Fruit fly (Drosophila melanogaster) whole organism, adult: ENCODE data around the gene ng3.

Source experiments
- CG11617 ChIP-seq: fragments of 200-800 bp; sonication (Bioruptor generic); optimal IDR thresholded peaks from 2 replicates; lab custom pipeline; 2017; ENCODE audit warnings: mild to moderate bottlenecking, missing biosample characterization, missing genetic modification reagents, missing genetic modification characterization
- CG14711 ChIP-seq: fragments of 200-800 bp; sonication (Bioruptor generic); optimal IDR thresholded peaks from 2 replicates; lab custom pipeline; 2018; ENCODE audit warnings: missing biosample characterization, mild to moderate bottlenecking, missing genetic modification characterization, moderate library complexity
- CG1620 ChIP-seq: fragments of 200-800 bp; sonication (Bioruptor generic); optimal IDR thresholded peaks from 2 replicates; lab custom pipeline; 2016; ENCODE audit warnings: missing biosample characterization, missing genetic modification characterization
- CG5204 ChIP-seq: fragments of 200-800 bp; sonication (Bioruptor generic); optimal IDR thresholded peaks from 2 replicates; lab custom pipeline; 2016; ENCODE audit warnings: missing biosample characterization, missing genetic modification characterization
- CG7045 ChIP-seq: fragments of 200-800 bp; sonication (Bioruptor generic); optimal IDR thresholded peaks from 2 replicates; lab custom pipeline; 2017; ENCODE audit warnings: missing biosample characterization, mild to moderate bottlenecking, missing genetic modification characterization
- CG7101 ChIP-seq: fragments of 200-800 bp; sonication (Bioruptor generic); optimal IDR thresholded peaks from 2 replicates; lab custom pipeline; 2018; ENCODE audit warnings: missing biosample characterization, mild to moderate bottlenecking, missing genetic modification characterization, moderate library complexity
- Hr96 ChIP-seq: fragments of 200-800 bp; sonication (Bioruptor generic); optimal IDR thresholded peaks from 2 replicates; lab custom pipeline; 2016; ENCODE audit warnings: missing biosample characterization, missing genetic modification characterization
- Mnt ChIP-seq: fragments of 200-800 bp; sonication (Bioruptor generic); optimal IDR thresholded peaks from 2 replicates; lab custom pipeline; 2016; ENCODE audit warnings: missing biosample characterization, mild to moderate bottlenecking, missing genetic modification characterization
- bab1 ChIP-seq: fragments of 200-800 bp; sonication (Bioruptor generic); optimal IDR thresholded peaks from 3 replicates; lab custom pipeline; 2019; ENCODE audit warnings: missing biosample characterization, mild to moderate bottlenecking, missing genetic modification characterization, moderate library complexity
- cic ChIP-seq: fragments of 200-800 bp; sonication (Bioruptor generic); optimal IDR thresholded peaks from 2 replicates; lab custom pipeline; 2017; ENCODE audit warnings: missing biosample characterization, mild to moderate bottlenecking, missing genetic modification characterization, moderate library complexity
- kay ChIP-seq: fragments of 200-800 bp; sonication (Bioruptor generic); peaks from one replicate; lab custom pipeline; 2016; ENCODE audit warnings: missing biosample characterization, missing genetic modification characterization, borderline replicate concordance
- ovo ChIP-seq: fragments of 200-800 bp; sonication (Bioruptor generic); optimal IDR thresholded peaks from 2 replicates; lab custom pipeline; 2016; ENCODE audit warnings: missing biosample characterization, missing genetic modification characterization
- pad ChIP-seq: fragments of 200-800 bp; sonication (Bioruptor generic); optimal IDR thresholded peaks from 3 replicates; lab custom pipeline; 2017; ENCODE audit warnings: missing biosample characterization, missing genetic modification characterization, mild to moderate bottlenecking, moderate library complexity, missing genetic modification reagents
- tj ChIP-seq: fragments of 200-800 bp; sonication (Bioruptor generic); optimal IDR thresholded peaks from 3 replicates; lab custom pipeline; 2017; ENCODE audit warnings: missing biosample characterization, mild to moderate bottlenecking, missing genetic modification characterization, moderate library complexity

- TF ChIP-seq CG14711 (tag; lab: Kevin White, UChicago) = no peak
- TF ChIP-seq CG7045 = no peak
- no peak for TF ChIP-seq Hr96 (GFP tag; lab: Kevin White, UChicago)
- TF ChIP-seq ovo (GFP tag; lab: Kevin White, UChicago) = no peak
- TF ChIP-seq CG5204 = no peak
- TF ChIP-seq kay (GFP tag; lab: Kevin White, UChicago) = no peak
- TF ChIP-seq CG1620 = no peak
- TF ChIP-seq CG11617 (GFP tag; lab: Kevin White, UChicago) = no peak
- TF ChIP-seq CG7101 = no peak
- TF ChIP-seq cic (GFP tag; lab: Kevin White, UChicago) = no peak
- no peak for TF ChIP-seq pad (GFP tag; lab: Kevin White, UChicago)
- TF ChIP-seq bab1 = no peak
- no peak for TF ChIP-seq tj (GFP tag; lab: Kevin White, UChicago)
- TF ChIP-seq Mnt (GFP tag; lab: Kevin White, UChicago) = no peak
Observed at dm6 chrX:3291071-3291660, 49.3 kb upstream of the ng3 start.
